Fruit fly (Drosophila melanogaster): ENCODE data around the gene Cyt-b5-r.

DNA sequence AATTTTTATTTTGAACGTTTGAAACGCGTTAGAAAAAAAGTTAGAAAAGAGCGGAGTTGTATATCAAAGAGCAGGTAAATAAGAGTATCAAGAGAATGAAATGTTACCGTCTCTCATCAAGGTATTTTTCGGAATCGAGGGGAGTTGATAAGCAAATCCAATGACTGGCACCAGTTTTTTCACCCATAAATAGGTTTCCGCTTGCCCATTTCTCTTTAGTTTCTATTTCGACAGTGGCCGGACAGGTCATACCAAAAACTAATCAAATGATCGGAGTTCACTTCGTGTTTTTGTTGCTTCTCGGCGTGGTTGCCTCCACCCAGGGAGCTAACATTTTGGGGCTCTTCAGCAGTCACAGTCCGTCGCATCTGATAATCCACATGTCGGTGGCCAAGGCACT lies 3.4 kb upstream of the Cyt-b5-r start, which contains the start of gene Ugt37C2:
- no peak for TF ChIP-seq CTCF (optimal IDR thresholded peaks at IDR 0.05)
- TF ChIP-seq CG8478 (optimal IDR thresholded peaks at IDR 0.05), result no peak

Data from S2 (cell line).